Fruit fly (Drosophila melanogaster): ENCODE results near the gene CG32756.
A peak's percentile ranks its signal among the peaks of the same experiment; 100 is the strongest.

The CG32756 gene

dm6 chrX:5995951-5996350 lies 50.5 kb downstream of the CG32756 start (continued):
- no peak for TF ChIP-seq mirr (GFP tag; optimal IDR thresholded peaks at IDR 0.05)
- TF ChIP-seq CG4617 (GFP tag; optimal IDR thresholded peaks at IDR 0.05; ENCODE audit: borderline replicate concordance) = no peak
- no peak for TF ChIP-seq CG17186 (GFP tag; optimal IDR thresholded peaks at IDR 0.05)
- TF ChIP-seq Six4 (GFP tag; optimal IDR thresholded peaks at IDR 0.05) = no peak
- TF ChIP-seq CG8478 (optimal IDR thresholded peaks at IDR 0.05) = no peak
- no peak for TF ChIP-seq Fer2 (tag; optimal IDR thresholded peaks at IDR 0.05)
- no peak for TF ChIP-seq chn (GFP tag; optimal IDR thresholded peaks at IDR 0.05)
- peak; percentile 11 for TF ChIP-seq tin (GFP tag; optimal IDR thresholded peaks at IDR 0.05)
- TF ChIP-seq Taf1 (GFP tag; IDR thresholded peaks at IDR 0.05) = no peak
- peak; percentile 34 for TF ChIP-seq dmrt99B (tag; optimal IDR thresholded peaks at IDR 0.05)
- no peak for TF ChIP-seq danr (GFP tag; IDR thresholded peaks at IDR 0.05)
- TF ChIP-seq dm (GFP tag; optimal IDR thresholded peaks at IDR 0.05) = no peak
- no peak for TF ChIP-seq CG8290 (GFP tag; optimal IDR thresholded peaks at IDR 0.05)
- no peak for TF ChIP-seq CG8290 (tag; optimal IDR thresholded peaks at IDR 0.05)
- TF ChIP-seq grau (tag; optimal IDR thresholded peaks at IDR 0.05) = peak; percentile 37
- no peak for TF ChIP-seq CG3847 (GFP tag; IDR thresholded peaks at IDR 0.05)
- TF ChIP-seq seq (GFP tag; IDR thresholded peaks at IDR 0.05) = no peak
- no peak for TF ChIP-seq CG1832 (GFP tag; optimal IDR thresholded peaks at IDR 0.05)
- no peak for TF ChIP-seq CG18764 (GFP tag; optimal IDR thresholded peaks at IDR 0.05)
- TF ChIP-seq Oaz (GFP tag; IDR thresholded peaks at IDR 0.05) = no peak
- no peak for TF ChIP-seq rib (GFP tag; IDR thresholded peaks at IDR 0.05)
- TF ChIP-seq sd (tag; optimal IDR thresholded peaks at IDR 0.05) = no peak
- TF ChIP-seq CG8089 (GFP tag; optimal IDR thresholded peaks at IDR 0.05) = no peak
- TF ChIP-seq CG7372 (GFP tag; IDR thresholded peaks at IDR 0.05) = no peak
- no peak for TF ChIP-seq Meics (GFP tag; optimal IDR thresholded peaks at IDR 0.05)
- no peak for TF ChIP-seq CG5953 (GFP tag; IDR thresholded peaks at IDR 0.05)
- peak; percentile 60; the same call in 1 of the 2 replicates for TF ChIP-seq Xrp1 (GFP tag; IDR thresholded peaks at IDR 0.05)
- TF ChIP-seq insv (GFP tag; optimal IDR thresholded peaks at IDR 0.05) = no peak
- TF ChIP-seq otp (GFP tag; IDR thresholded peaks at IDR 0.05) = no peak
- peak; percentile 59 for TF ChIP-seq CG10979 (tag; optimal IDR thresholded peaks at IDR 0.05)
- no peak for TF ChIP-seq CG8765 (GFP tag; IDR thresholded peaks at IDR 0.05)
- TF ChIP-seq CG43689 (GFP tag; IDR thresholded peaks at IDR 0.05) = no peak
- peak; percentile 38 for TF ChIP-seq unpg (GFP tag; optimal IDR thresholded peaks at IDR 0.05)
- TF ChIP-seq B-H1 (GFP tag; IDR thresholded peaks at IDR 0.05) = no peak
- TF ChIP-seq ftz-f1 (GFP tag; optimal IDR thresholded peaks at IDR 0.05) = no peak
- TF ChIP-seq Nf-YB (GFP tag; optimal IDR thresholded peaks at IDR 0.05) = no peak
- no peak for TF ChIP-seq salm (tag; optimal IDR thresholded peaks at IDR 0.05)
- TF ChIP-seq CG7786 (GFP tag; optimal IDR thresholded peaks at IDR 0.05) = no peak
- TF ChIP-seq Ets65A (GFP tag) = no peak
- TF ChIP-seq CG3407 (GFP tag; optimal IDR thresholded peaks at IDR 0.05) = no peak
- TF ChIP-seq CG8944 (GFP tag; optimal IDR thresholded peaks at IDR 0.05) = no peak
- no peak for TF ChIP-seq CG10321 (GFP tag; IDR thresholded peaks at IDR 0.05)
- no peak for TF ChIP-seq BEAF-32 (GFP tag; optimal IDR thresholded peaks at IDR 0.05)
- peak; percentile 33 for TF ChIP-seq CG14710 (tag; optimal IDR thresholded peaks at IDR 0.05)
- no peak for TF ChIP-seq kni (GFP tag; optimal IDR thresholded peaks at IDR 0.05)
- TF ChIP-seq tap (tag; optimal IDR thresholded peaks at IDR 0.05) = no peak
- no peak for TF ChIP-seq Bgb (GFP tag; IDR thresholded peaks at IDR 0.05; ENCODE audit: partially characterized antibody)
- TF ChIP-seq Hr78 (GFP tag; optimal IDR thresholded peaks at IDR 0.05) = no peak
- TF ChIP-seq Nf-YC (tag; optimal IDR thresholded peaks at IDR 0.05) = no peak
- TF ChIP-seq CG4328 (GFP tag; optimal IDR thresholded peaks at IDR 0.05) = no peak
- no peak for TF ChIP-seq D (optimal IDR thresholded peaks at IDR 0.05)
- peak; percentile 9 for TF ChIP-seq D (GFP tag; optimal IDR thresholded peaks at IDR 0.05)
- TF ChIP-seq Doc3 (GFP tag; IDR thresholded peaks at IDR 0.05; ENCODE audit: partially characterized antibody) = no peak
